Fruit fly (Drosophila melanogaster) whole organism, embryonic: Measurements from ENCODE around the gene CG33181.
A peak's percentile ranks its signal among the peaks of the same experiment; 100 is the strongest.

Experiments
- B-H1 ChIP-seq: fragments of 200-800 bp; sonication (Bioruptor generic); IDR thresholded peaks from 3 replicates; pipeline ENCODE4 v1.3.6; 2022; ENCODE audit warnings: missing biosample characterization, missing genetic modification characterization
- CG11398 ChIP-seq: fragments of 200-800 bp; sonication (Bioruptor generic); optimal IDR thresholded peaks from 2 replicates; lab custom pipeline; 2016; ENCODE audit warnings: missing biosample characterization, missing genetic modification characterization
- CG11504 ChIP-seq: fragments of 200-800 bp; sonication (Bioruptor generic); optimal IDR thresholded peaks from 3 replicates; lab custom pipeline; 2019; ENCODE audit warnings: missing biosample characterization, mild to moderate bottlenecking, missing genetic modification characterization, moderate library complexity
- CG11695 ChIP-seq: fragments of 200-800 bp; sonication (Bioruptor generic); IDR thresholded peaks from 3 replicates; pipeline ENCODE4 v1.3.6; 2022; ENCODE audit warnings: missing biosample characterization, missing genetic modification characterization
- CG11696 ChIP-seq: fragments of 200-800 bp; sonication (Bioruptor generic); IDR thresholded peaks from 2 replicates; pipeline ENCODE4 v1.3.6; 2022; ENCODE audit warnings: missing biosample characterization, missing genetic modification characterization
- CG12219 ChIP-seq: fragments of 200-800 bp; sonication (Bioruptor generic); optimal IDR thresholded peaks from 3 replicates; lab custom pipeline; 2018; ENCODE audit warnings: missing biosample characterization, mild to moderate bottlenecking, missing genetic modification characterization
- CG12942 ChIP-seq: fragments of 200-800 bp; sonication (Bioruptor generic); optimal IDR thresholded peaks from 3 replicates; lab custom pipeline; 2016; ENCODE audit warnings: missing biosample characterization, missing genetic modification characterization
- CG14441 ChIP-seq: fragments of 200-800 bp; sonication (Bioruptor generic); IDR thresholded peaks from 2 replicates; pipeline ENCODE4 v1.3.6; 2022; ENCODE audit warnings: missing biosample characterization, missing genetic modification characterization
- CG15011 ChIP-seq: fragments of 200-800 bp; sonication (Bioruptor generic); optimal IDR thresholded peaks from 3 replicates; lab custom pipeline; 2018; ENCODE audit warnings: missing biosample characterization, mild to moderate bottlenecking, missing genetic modification characterization
- CG15269 ChIP-seq: fragments of 200-800 bp; sonication (Bioruptor generic); optimal IDR thresholded peaks from 2 replicates; lab custom pipeline; 2018; ENCODE audit warnings: missing biosample characterization, mild to moderate bottlenecking, missing genetic modification characterization, moderate library complexity
- CG16779 ChIP-seq: fragments of 200-800 bp; sonication (Bioruptor generic); IDR thresholded peaks from 2 replicates; pipeline ENCODE4 v1.3.6; 2022; ENCODE audit warnings: missing biosample characterization, missing genetic modification characterization
- CG18262 ChIP-seq: fragments of 200-800 bp; optimal IDR thresholded peaks from 3 replicates; lab custom pipeline; 2019; ENCODE audit warnings: missing biosample characterization, mild to moderate bottlenecking, missing genetic modification characterization, moderate library complexity
- CG32767 ChIP-seq: fragments of 200-800 bp; sonication (Bioruptor generic); IDR thresholded peaks from 2 replicates; pipeline ENCODE4 v1.3.6; 2022; ENCODE audit warnings: missing biosample characterization, missing genetic modification characterization
- CG33557 ChIP-seq: fragments of 200-800 bp; sonication (Bioruptor generic); optimal IDR thresholded peaks from 2 replicates; lab custom pipeline; 2019; ENCODE audit warnings: missing biosample characterization, mild to moderate bottlenecking, missing genetic modification characterization, moderate library complexity
- CG4820 ChIP-seq: fragments of 200-800 bp; sonication (Bioruptor generic); optimal IDR thresholded peaks from 3 replicates; lab custom pipeline; 2016; ENCODE audit warnings: missing biosample characterization, missing genetic modification characterization
- CG4854 ChIP-seq: fragments of 200-800 bp; sonication (Bioruptor generic); optimal IDR thresholded peaks from 2 replicates; lab custom pipeline; 2016; ENCODE audit warnings: missing biosample characterization, missing genetic modification characterization, inconsistent platforms
- CG6272 ChIP-seq: fragments of 200-800 bp; sonication (Bioruptor generic); IDR thresholded peaks from 2 replicates; pipeline ENCODE4 v1.3.6; 2022; ENCODE audit warnings: missing biosample characterization, missing genetic modification characterization
- CG6813 ChIP-seq: fragments of 200-800 bp; sonication (Bioruptor generic); optimal IDR thresholded peaks from 2 replicates; lab custom pipeline; 2017; ENCODE audit warnings: missing biosample characterization, missing genetic modification characterization, mild to moderate bottlenecking, moderate library complexity, missing genetic modification reagents
- CG9727 ChIP-seq: fragments of 200-800 bp; sonication (Bioruptor generic); optimal IDR thresholded peaks from 3 replicates; lab custom pipeline; 2017; ENCODE audit warnings: missing biosample characterization, mild to moderate bottlenecking, missing genetic modification characterization
- Dek ChIP-seq: fragments of 200-800 bp; sonication (Bioruptor generic); optimal IDR thresholded peaks from 3 replicates; lab custom pipeline; 2019; ENCODE audit warnings: missing biosample characterization, mild to moderate bottlenecking, missing genetic modification characterization, moderate library complexity
- Dref ChIP-seq: fragments of 200-800 bp; sonication (Bioruptor generic); IDR thresholded peaks from 2 replicates; pipeline ENCODE4 v1.3.6; 2022; ENCODE audit warnings: missing biosample characterization, missing genetic modification characterization
- HLH54F ChIP-seq: fragments of 200-800 bp; sonication (Bioruptor generic); optimal IDR thresholded peaks from 3 replicates; lab custom pipeline; 2016; ENCODE audit warnings: missing biosample characterization, missing genetic modification characterization
- Hey ChIP-seq: fragments of 200-800 bp; sonication (Bioruptor generic); optimal IDR thresholded peaks from 3 replicates; lab custom pipeline; 2018; ENCODE audit warnings: missing biosample characterization, mild to moderate bottlenecking, missing genetic modification characterization
- Jarid2 ChIP-seq: fragments of 200-800 bp; sonication (Bioruptor generic); optimal IDR thresholded peaks from 3 replicates; lab custom pipeline; 2017; ENCODE audit warnings: mild to moderate bottlenecking, missing biosample characterization, missing genetic modification reagents, missing genetic modification characterization
- NC2α ChIP-seq: fragments of 200-800 bp; sonication (Bioruptor generic); optimal IDR thresholded peaks from 2 replicates; lab custom pipeline; 2016; ENCODE audit warnings: missing biosample characterization, missing genetic modification characterization
- Rfx ChIP-seq: fragments of 200-800 bp; sonication (Bioruptor generic); IDR thresholded peaks from 2 replicates; pipeline ENCODE4 v1.3.6; 2022; ENCODE audit warnings: missing biosample characterization, missing genetic modification characterization
- Side ChIP-seq: fragments of 200-800 bp; sonication (Bioruptor generic); optimal IDR thresholded peaks from 2 replicates; lab custom pipeline; 2016; ENCODE audit warnings: missing biosample characterization, missing genetic modification characterization
- Ssrp ChIP-seq: fragments of 200-800 bp; sonication (Bioruptor generic); optimal IDR thresholded peaks from 2 replicates; lab custom pipeline; 2018; ENCODE audit warnings: missing biosample characterization, mild to moderate bottlenecking, missing genetic modification characterization, moderate library complexity
- ase ChIP-seq: fragments of 200-800 bp; sonication (Bioruptor generic); IDR thresholded peaks from 3 replicates; pipeline ENCODE4 v1.3.6; 2022; ENCODE audit warnings: missing biosample characterization, missing genetic modification characterization
- bigmax ChIP-seq: fragments of 200-800 bp; sonication (Bioruptor generic); optimal IDR thresholded peaks from 2 replicates; lab custom pipeline; 2018; ENCODE audit warnings: missing biosample characterization, mild to moderate bottlenecking, missing genetic modification characterization
- croc ChIP-seq: fragments of 200-800 bp; sonication (Bioruptor generic); conservative IDR thresholded peaks from 3 replicates; pipeline ENCODE4 v1.3.6; 2022; ENCODE audit warnings: missing biosample characterization, missing genetic modification characterization
- crp ChIP-seq, 2 experiments: fragments of 200-800 bp; sonication (Bioruptor generic); optimal IDR thresholded peaks; 2 replicates in 1 of 2; 3 replicates in 1 of 2; lab custom pipeline; 2017; ENCODE audit warnings: missing biosample characterization in 2 of 2, missing genetic modification characterization in 2 of 2, mild to moderate bottlenecking in 1 of 2, moderate library complexity in 1 of 2
- dpn ChIP-seq, 2 experiments: fragments of 200-800 bp; sonication (Bioruptor generic); optimal IDR thresholded peaks; 3 replicates each; lab custom pipeline; 2016; ENCODE audit warnings: missing biosample characterization in 2 of 2, missing genetic modification characterization in 2 of 2
- fd64A ChIP-seq: fragments of 200-800 bp; sonication (Bioruptor generic); optimal IDR thresholded peaks from 3 replicates; lab custom pipeline; 2018; ENCODE audit warnings: missing biosample characterization, mild to moderate bottlenecking, missing genetic modification characterization
- h ChIP-seq: fragments of >200 bp; optimal IDR thresholded peaks from 2 replicates; lab custom pipeline; 2017
- hth ChIP-seq: fragments of >200 bp; optimal IDR thresholded peaks from 2 replicates; lab custom pipeline; 2017; ENCODE audit warnings: inconsistent platforms
- knrl ChIP-seq: fragments of 200-800 bp; sonication (Bioruptor generic); IDR thresholded peaks from 3 replicates; pipeline ENCODE4 v1.3.6; 2022; ENCODE audit warnings: missing biosample characterization, missing genetic modification characterization; ENCODE audit not compliant: partially characterized antibody
- nau ChIP-seq: fragments of 200-800 bp; sonication (Bioruptor generic); optimal IDR thresholded peaks from 3 replicates; lab custom pipeline; 2017; ENCODE audit warnings: missing biosample characterization, mild to moderate bottlenecking, missing genetic modification characterization, missing genetic modification reagents
- pzg ChIP-seq: fragments of 200-800 bp; sonication (Bioruptor generic); optimal IDR thresholded peaks from 3 replicates; lab custom pipeline; 2018; ENCODE audit warnings: missing biosample characterization, mild to moderate bottlenecking, missing genetic modification characterization, moderate library complexity
- ro ChIP-seq: fragments of 200-800 bp; sonication (Bioruptor generic); IDR thresholded peaks from 2 replicates; pipeline ENCODE4 v1.3.6; 2022; ENCODE audit warnings: missing biosample characterization, missing genetic modification characterization
- sim ChIP-seq: fragments of 200-800 bp; sonication (Bioruptor generic); IDR thresholded peaks from 2 replicates; pipeline ENCODE4 v1.3.6; 2022; ENCODE audit warnings: missing biosample characterization, missing genetic modification characterization
- slp2 ChIP-seq: fragments of 200-800 bp; sonication (Bioruptor generic); optimal IDR thresholded peaks from 2 replicates; lab custom pipeline; 2016; ENCODE audit warnings: missing biosample characterization, missing genetic modification characterization
- so ChIP-seq: fragments of 200-800 bp; sonication (Bioruptor generic); IDR thresholded peaks from 3 replicates; pipeline ENCODE4 v1.3.6; 2022; ENCODE audit warnings: missing biosample characterization, missing genetic modification characterization
- tap ChIP-seq: fragments of 200-800 bp; optimal IDR thresholded peaks from 3 replicates; lab custom pipeline; 2019; ENCODE audit warnings: missing biosample characterization, mild to moderate bottlenecking, missing genetic modification characterization, moderate library complexity
- tna ChIP-seq: fragments of 200-800 bp; sonication (Bioruptor generic); IDR thresholded peaks from 2 replicates; pipeline ENCODE4 v1.3.6; 2022; ENCODE audit warnings: missing biosample characterization, missing genetic modification characterization; ENCODE audit not compliant: partially characterized antibody
- trh ChIP-seq: fragments of 200-800 bp; sonication (Bioruptor generic); optimal IDR thresholded peaks from 2 replicates; lab custom pipeline; 2016; ENCODE audit warnings: missing biosample characterization, missing genetic modification characterization
- vnd ChIP-seq: fragments of 200-800 bp; sonication (Bioruptor generic); IDR thresholded peaks from 3 replicates; pipeline ENCODE4 v1.3.6; 2022; ENCODE audit warnings: missing biosample characterization, missing genetic modification characterization; ENCODE audit not compliant: partially characterized antibody
- wek ChIP-seq: fragments of 200-800 bp; sonication (Bioruptor generic); optimal IDR thresholded peaks from 3 replicates; lab custom pipeline; 2018; ENCODE audit warnings: missing biosample characterization, mild to moderate bottlenecking, missing genetic modification characterization, moderate library complexity
- zfh1 ChIP-seq: fragments of 200-800 bp; sonication (Bioruptor generic); IDR thresholded peaks from 3 replicates; pipeline ENCODE4 v1.3.6; 2022; ENCODE audit warnings: missing biosample characterization, missing genetic modification characterization

Gene CG33181

dm6 chrX:8561404-8562397 lies 72.6 kb downstream of the CG33181 start (continued):
- TF ChIP-seq vnd (0 out of 3 replicates have a peak, but pooled peaks have one; percentile 45), hth (lab: Kevin White, UChicago) (no peak), B-H1 (GFP tag; lab: Robert Waterston, UW) (no peak), CG16779 (no peak), CG15269 (tag; lab: Kevin White, UChicago) (no peak), CG11398 (no peak), zfh1 (GFP tag; lab: Robert Waterston, UW) (peak; percentile 63; the same call in 2 of the 3 replicates), knrl (GFP tag; lab: Robert Waterston, UW) (no peak; the same call in 2 of the 3 replicates), CG11695 (GFP tag; lab: Robert Waterston, UW) (no peak), CG11696 (no peak), Side (peak; percentile 56), CG4854 (GFP tag; lab: Kevin White, UChicago) (no peak), CG12942 (GFP tag; lab: Kevin White, UChicago) (peak; percentile 7), croc (no peak), CG9727 (no peak), CG32767 (no peak), h (no peak), tna (GFP tag; lab: Robert Waterston, UW) (0 out of 2 replicates have a peak, but pooled peaks have one; percentile 32), CG6272 (GFP tag; lab: Robert Waterston, UW) (no peak), CG12219 (GFP tag; lab: Kevin White, UChicago) (no peak), CG33557 (GFP tag; lab: Kevin White, UChicago) (no peak), fd64A (no peak), crp (GFP tag; optimal IDR thresholded peaks at IDR 0.05; lab: Kevin White, UChicago) (no peak), CG4820 (peak; percentile 41), wek (GFP tag; lab: Kevin White, UChicago) (peak; percentile 34), ase (GFP tag; lab: Robert Waterston, UW) (no peak), CG18262 (no peak), tap (no peak), bigmax (peak; percentile 51), Hey (no peak), Dek (tag; lab: Kevin White, UChicago) (no peak), CG6813 (GFP tag; lab: Kevin White, UChicago) (no peak), sim (GFP tag; lab: Robert Waterston, UW) (no peak), NC2α (GFP tag; lab: Kevin White, UChicago) (no peak), pzg (GFP tag; lab: Kevin White, UChicago) (peak; percentile 48), Ssrp (tag; lab: Kevin White, UChicago) (peak; percentile 7), slp2 (GFP tag; lab: Kevin White, UChicago) (no peak), dpn (GFP tag; optimal IDR thresholded peaks at IDR 0.05; lab: Kevin White, UChicago) (peak; percentile 43 to 52), trh (no peak), CG14441 (GFP tag; lab: Robert Waterston, UW) (no peak), so (GFP tag; lab: Robert Waterston, UW) (no peak; the same call in 2 of the 3 replicates), CG15011 (GFP tag; lab: Kevin White, UChicago) (no peak), Jarid2 (GFP tag; lab: Kevin White, UChicago) (no peak), HLH54F (peak; percentile 28), Dref (GFP tag; lab: Robert Waterston, UW) (peak; percentile 63), Rfx (GFP tag; lab: Robert Waterston, UW) (0 out of 2 replicates have a peak, but pooled peaks have one; percentile 17), ro (GFP tag; lab: Robert Waterston, UW) (no peak), nau (GFP tag; lab: Kevin White, UChicago) (no peak), CG11504 (tag; lab: Kevin White, UChicago) (no peak)
